Worm (Caenorhabditis elegans): ENCODE measurements around the gene C25F6.1.

C25F6.1 gene

ce11 chrX:5506432-5506977 lies 20.2 kb downstream of the C25F6.1 start:
- no peak for TF ChIP-seq ceh-36 (tag; optimal IDR thresholded peaks at IDR 0.05)
- TF ChIP-seq flt-1 (GFP tag; IDR thresholded peaks at IDR 0.05): no peak
- TF ChIP-seq aly-1 (tag; optimal IDR thresholded peaks at IDR 0.05): no peak
- no peak for TF ChIP-seq ama-1 (optimal IDR thresholded peaks at IDR 0.05)
- TF ChIP-seq ets-7 (tag; optimal IDR thresholded peaks at IDR 0.05): no peak
- no peak for TF ChIP-seq scrt-1 (GFP tag; IDR thresholded peaks at IDR 0.05)
- no peak for TF ChIP-seq F13C5.2 (tag; optimal IDR thresholded peaks at IDR 0.05)
- no peak for TF ChIP-seq tra-4 (tag; optimal IDR thresholded peaks at IDR 0.05)
- no peak for TF ChIP-seq B0310.2 (tag; optimal IDR thresholded peaks at IDR 0.05)
- no peak for TF ChIP-seq pes-1 (GFP tag; IDR thresholded peaks at IDR 0.05)
- TF ChIP-seq hmg-4 (GFP tag; optimal IDR thresholded peaks at IDR 0.05): no peak
- no peak for TF ChIP-seq hmbx-1 (tag; optimal IDR thresholded peaks at IDR 0.05)
- TF ChIP-seq tbx-37 (GFP tag; conservative IDR thresholded peaks at IDR 0.05): no peak
- TF ChIP-seq ceh-13 (GFP tag; optimal IDR thresholded peaks at IDR 0.05): no peak
- no peak for TF ChIP-seq tbx-11 (GFP tag; IDR thresholded peaks at IDR 0.05)
- no peak for TF ChIP-seq hnd-1 (tag; optimal IDR thresholded peaks at IDR 0.05)
- no peak for TF ChIP-seq sea-1 (GFP tag; conservative IDR thresholded peaks at IDR 0.05)

ce11 chrX:5507926-5508325 lies 21.6 kb downstream of the C25F6.1 start:
- TF ChIP-seq scrt-1 (GFP tag; IDR thresholded peaks at IDR 0.05) (no peak), aly-1 (tag; optimal IDR thresholded peaks at IDR 0.05) (no peak), ama-1 (optimal IDR thresholded peaks at IDR 0.05) (no peak), B0310.2 (tag; optimal IDR thresholded peaks at IDR 0.05) (no peak), ceh-13 (GFP tag; optimal IDR thresholded peaks at IDR 0.05) (no peak), flt-1 (GFP tag; IDR thresholded peaks at IDR 0.05) (no peak), hmbx-1 (tag; optimal IDR thresholded peaks at IDR 0.05) (no peak), hmg-4 (GFP tag; optimal IDR thresholded peaks at IDR 0.05) (no peak), sea-1 (GFP tag; conservative IDR thresholded peaks at IDR 0.05) (no peak), hnd-1 (tag; optimal IDR thresholded peaks at IDR 0.05) (no peak)

ce11 chrX:5509114-5509877 lies 23.0 kb downstream of the C25F6.1 start:
- TF ChIP-seq sea-1 (GFP tag; conservative IDR thresholded peaks at IDR 0.05) (no peak), hmg-4 (GFP tag; optimal IDR thresholded peaks at IDR 0.05) (peak; percentile 15)

ce11 chrX:5512227-5512626 lies 25.9 kb downstream of the C25F6.1 start, which contains the start of gene T23F2.3:
TSS of gene T23F2.3 (minus strand) at chrX:5512327.
- no peak for TF ChIP-seq B0310.2 (tag; optimal IDR thresholded peaks at IDR 0.05)
- no peak for TF ChIP-seq flt-1 (GFP tag; IDR thresholded peaks at IDR 0.05)
- no peak for TF ChIP-seq hnd-1 (tag; optimal IDR thresholded peaks at IDR 0.05)
- TF ChIP-seq sea-1 (GFP tag; conservative IDR thresholded peaks at IDR 0.05): no peak
- no peak for TF ChIP-seq pes-1 (GFP tag; IDR thresholded peaks at IDR 0.05)
- TF ChIP-seq ceh-13 (GFP tag; optimal IDR thresholded peaks at IDR 0.05): no peak
- no peak for TF ChIP-seq ets-7 (tag; optimal IDR thresholded peaks at IDR 0.05)
- TF ChIP-seq F13C5.2 (tag; optimal IDR thresholded peaks at IDR 0.05): no peak
- TF ChIP-seq ama-1 (optimal IDR thresholded peaks at IDR 0.05): no peak
- no peak for TF ChIP-seq hmbx-1 (tag; optimal IDR thresholded peaks at IDR 0.05)
- no peak for TF ChIP-seq ceh-36 (tag; optimal IDR thresholded peaks at IDR 0.05)
- no peak for TF ChIP-seq hmg-4 (GFP tag; optimal IDR thresholded peaks at IDR 0.05)
- no peak for TF ChIP-seq scrt-1 (GFP tag; IDR thresholded peaks at IDR 0.05)
- TF ChIP-seq tbx-11 (GFP tag; IDR thresholded peaks at IDR 0.05): no peak
- no peak for TF ChIP-seq aly-1 (tag; optimal IDR thresholded peaks at IDR 0.05)
- TF ChIP-seq tbx-37 (GFP tag; conservative IDR thresholded peaks at IDR 0.05): no peak
- TF ChIP-seq tra-4 (tag; optimal IDR thresholded peaks at IDR 0.05): no peak

- TF ChIP-seq ceh-36 (tag; optimal IDR thresholded peaks at IDR 0.05) (no peak), hmg-4 (GFP tag; optimal IDR thresholded peaks at IDR 0.05) (no peak), aly-1 (tag; optimal IDR thresholded peaks at IDR 0.05) (no peak), scrt-1 (GFP tag; IDR thresholded peaks at IDR 0.05) (no peak), B0310.2 (tag; optimal IDR thresholded peaks at IDR 0.05) (no peak), tra-4 (tag; optimal IDR thresholded peaks at IDR 0.05) (no peak), F13C5.2 (tag; optimal IDR thresholded peaks at IDR 0.05) (no peak), hmbx-1 (tag; optimal IDR thresholded peaks at IDR 0.05) (no peak), tbx-37 (GFP tag; conservative IDR thresholded peaks at IDR 0.05) (no peak), ceh-13 (GFP tag; optimal IDR thresholded peaks at IDR 0.05) (no peak), ets-7 (tag; optimal IDR thresholded peaks at IDR 0.05) (no peak), tbx-11 (GFP tag; IDR thresholded peaks at IDR 0.05) (no peak), hnd-1 (tag; optimal IDR thresholded peaks at IDR 0.05) (no peak), pes-1 (GFP tag; IDR thresholded peaks at IDR 0.05) (no peak)
Observed at ce11 chrX:5512707-5513106, 26.4 kb downstream of the C25F6.1 start.

ce11 chrX:5514346-5514745 lies 28.1 kb downstream of the C25F6.1 start:
- TF ChIP-seq flt-1 (GFP tag; IDR thresholded peaks at IDR 0.05) (no peak), scrt-1 (GFP tag; IDR thresholded peaks at IDR 0.05) (no peak), F13C5.2 (tag; optimal IDR thresholded peaks at IDR 0.05) (no peak), ceh-13 (GFP tag; optimal IDR thresholded peaks at IDR 0.05) (no peak), hnd-1 (tag; optimal IDR thresholded peaks at IDR 0.05) (no peak), B0310.2 (tag; optimal IDR thresholded peaks at IDR 0.05) (no peak), tra-4 (tag; optimal IDR thresholded peaks at IDR 0.05) (no peak), ets-7 (tag; optimal IDR thresholded peaks at IDR 0.05) (no peak), ceh-36 (tag; optimal IDR thresholded peaks at IDR 0.05) (no peak), hmg-4 (GFP tag; optimal IDR thresholded peaks at IDR 0.05) (no peak), aly-1 (tag; optimal IDR thresholded peaks at IDR 0.05) (no peak), pes-1 (GFP tag; IDR thresholded peaks at IDR 0.05) (no peak), sea-1 (GFP tag; conservative IDR thresholded peaks at IDR 0.05) (no peak), hmbx-1 (tag; optimal IDR thresholded peaks at IDR 0.05) (no peak), tbx-11 (GFP tag; IDR thresholded peaks at IDR 0.05) (no peak), tbx-37 (GFP tag; conservative IDR thresholded peaks at IDR 0.05) (no peak)

- TF ChIP-seq ets-7 (tag; optimal IDR thresholded peaks at IDR 0.05): no peak
- TF ChIP-seq sea-1 (GFP tag; conservative IDR thresholded peaks at IDR 0.05): no peak
- TF ChIP-seq tra-4 (tag; optimal IDR thresholded peaks at IDR 0.05): no peak
- TF ChIP-seq tbx-11 (GFP tag; IDR thresholded peaks at IDR 0.05): no peak
- TF ChIP-seq scrt-1 (GFP tag; IDR thresholded peaks at IDR 0.05): no peak
- no peak for TF ChIP-seq hnd-1 (tag; optimal IDR thresholded peaks at IDR 0.05)
- no peak for TF ChIP-seq hmbx-1 (tag; optimal IDR thresholded peaks at IDR 0.05)
- TF ChIP-seq pes-1 (GFP tag; IDR thresholded peaks at IDR 0.05): no peak
- TF ChIP-seq ama-1 (optimal IDR thresholded peaks at IDR 0.05): no peak
- no peak for TF ChIP-seq F13C5.2 (tag; optimal IDR thresholded peaks at IDR 0.05)
- TF ChIP-seq tbx-37 (GFP tag; conservative IDR thresholded peaks at IDR 0.05): no peak
- TF ChIP-seq flt-1 (GFP tag; IDR thresholded peaks at IDR 0.05): no peak
- TF ChIP-seq hmg-4 (GFP tag; optimal IDR thresholded peaks at IDR 0.05): no peak
- TF ChIP-seq B0310.2 (tag; optimal IDR thresholded peaks at IDR 0.05): no peak
- TF ChIP-seq ceh-36 (tag; optimal IDR thresholded peaks at IDR 0.05): no peak
- TF ChIP-seq aly-1 (tag; optimal IDR thresholded peaks at IDR 0.05): no peak
- TF ChIP-seq ceh-13 (GFP tag; optimal IDR thresholded peaks at IDR 0.05): no peak
Observed at ce11 chrX:5514984-5515383, 28.7 kb downstream of the C25F6.1 start, which contains the start of gene T23F2.4. TSS of gene T23F2.4 (minus strand) at chrX:5515084.
